Worm (Caenorhabditis elegans) whole organism, L4 larva: Measurements from ENCODE around the gene B0304.2.

Experiments
- T26A8.4 ChIP-seq: fragments of 200-800 bp; sonication (Bioruptor generic); IDR thresholded peaks from 2 replicates; pipeline ENCODE4 v1.3.6; 2022; ENCODE audit warnings: missing genetic modification characterization, missing compliant biosample characterization
- ama-1 ChIP-seq: fragments of 150-350 bp; optimal IDR thresholded peaks from 2 replicates; lab custom pipeline; 2014; ENCODE audit warnings: inconsistent platforms, mixed read lengths
- ceh-62 ChIP-seq: sonication (generic microtip); optimal IDR thresholded peaks from 2 replicates; lab custom pipeline; 2017; ENCODE audit warnings: missing biosample characterization, missing genetic modification characterization
- ces-1 ChIP-seq: fragments of 150-350 bp; sonication (generic microtip); optimal IDR thresholded peaks from 4 replicates; lab custom pipeline; 2014; ENCODE audit warnings: missing biosample characterization, missing genetic modification reagents, missing genetic modification characterization
- daf-8 ChIP-seq: fragments of 200-800 bp; sonication (Bioruptor generic); IDR thresholded peaks from 2 replicates; pipeline ENCODE4 v1.3.6; 2022; ENCODE audit warnings: missing genetic modification characterization, missing compliant biosample characterization
- dve-1 ChIP-seq: sonication (generic microtip); optimal IDR thresholded peaks from 2 replicates; lab custom pipeline; 2017; ENCODE audit warnings: antibody characterized with exemption, mild to moderate bottlenecking, missing genetic modification characterization, missing compliant biosample characterization; ENCODE audit not compliant: insufficient read depth
- egl-43 ChIP-seq: fragments of 200-800 bp; sonication (Bioruptor generic); IDR thresholded peaks from 2 replicates; pipeline ENCODE4 v1.3.6; 2022; ENCODE audit warnings: missing genetic modification reagents, missing genetic modification characterization, missing compliant biosample characterization
- hlh-30 ChIP-seq: sonication (generic microtip); optimal IDR thresholded peaks from 2 replicates; lab custom pipeline; 2017; ENCODE audit warnings: antibody characterized with exemption, mild to moderate bottlenecking, missing genetic modification characterization, missing compliant biosample characterization; ENCODE audit not compliant: insufficient read depth
- nhr-48 ChIP-seq: sonication (generic microtip); optimal IDR thresholded peaks from 2 replicates; lab custom pipeline; 2016; ENCODE audit warnings: mild to moderate bottlenecking, missing genetic modification characterization, missing compliant biosample characterization
- nhr-76 ChIP-seq: fragments of 150-350 bp; optimal IDR thresholded peaks from 2 replicates; lab custom pipeline; 2014; ENCODE audit warnings: missing biosample characterization, missing genetic modification characterization
- set-16 ChIP-seq: fragments of 200-800 bp; sonication (Bioruptor generic); IDR thresholded peaks from 2 replicates; pipeline ENCODE4 v1.3.6; 2022; ENCODE audit warnings: missing genetic modification reagents, missing genetic modification characterization, missing compliant biosample characterization

- TF ChIP-seq T26A8.4 (GFP tag; lab: Robert Waterston, UW) = no peak
- no peak for TF ChIP-seq ama-1 (lab: Kevin White, UChicago)
- TF ChIP-seq daf-8 (GFP tag; lab: Robert Waterston, UW) = no peak
- TF ChIP-seq dve-1 (tag; lab: Kevin White, UChicago) = no peak
- TF ChIP-seq nhr-76 (tag; lab: Kevin White, UChicago) = no peak
- TF ChIP-seq hlh-30 (tag; lab: Kevin White, UChicago) = no peak
- TF ChIP-seq egl-43 (GFP tag; lab: Robert Waterston, UW) = no peak
- no peak for TF ChIP-seq ces-1
- no peak for TF ChIP-seq set-16 (GFP tag; lab: Robert Waterston, UW)
- TF ChIP-seq ceh-62 (tag; lab: Kevin White, UChicago) = no peak
- TF ChIP-seq nhr-48 (tag; lab: Kevin White, UChicago) = no peak
Measured at ce11 chrII:4489288-4489687, 34.1 kb upstream of the B0304.2 start, which contains the start of gene T05C1.3.
